Fruit fly (Drosophila melanogaster): ENCODE data around the gene Ugt303B2.

Ugt303B2 gene

dm6 chr3R:23504760-23505159, 33.9 kb downstream of the Ugt303B2 start:
- no peak for TF ChIP-seq noc (tag; optimal IDR thresholded peaks at IDR 0.05)

- TF ChIP-seq noc (tag; optimal IDR thresholded peaks at IDR 0.05) = no peak
These were observed 35.2 kb downstream of the Ugt303B2 start for dm6 chr3R:23503511-23503910.

- TF ChIP-seq noc (tag; optimal IDR thresholded peaks at IDR 0.05) = no peak
These were observed 41.5 kb downstream of the Ugt303B2 start for dm6 chr3R:23497241-23497640.

- TF ChIP-seq noc (tag; optimal IDR thresholded peaks at IDR 0.05) = no peak
These were observed 42.2 kb downstream of the Ugt303B2 start for dm6 chr3R:23496488-23496887.

dm6 chr3R:23487201-23487600, 51.5 kb downstream of the Ugt303B2 start, which contains the start of gene Ir94h:
Gene Ir94h (plus strand): TSS chr3R:23487501.
- TF ChIP-seq noc (tag; optimal IDR thresholded peaks at IDR 0.05) = no peak

Measured in whole organism, larva.